Worm (Caenorhabditis elegans) whole organism, young adult: ENCODE measurements around the gene str-180.

Experiments used
- B0035.1 ChIP-seq: sonication (generic microtip); optimal IDR thresholded peaks from 2 replicates; lab custom pipeline; 2016; ENCODE audit warnings: missing genetic modification characterization, mild to moderate bottlenecking, missing compliant biosample characterization, missing genotype, missing genetic modification reagents
- F22D6.2 ChIP-seq: sonication (generic microtip); optimal IDR thresholded peaks from 2 replicates; lab custom pipeline; 2016; ENCODE audit warnings: mild to moderate bottlenecking, missing genetic modification characterization, missing compliant biosample characterization
- F39B2.1 ChIP-seq: fragments of 200-800 bp; sonication (Bioruptor generic); IDR thresholded peaks from 2 replicates; pipeline ENCODE4 v1.3.6; 2022; ENCODE audit warnings: missing genetic modification reagents, missing genetic modification characterization, missing compliant biosample characterization
- F52B5.7 ChIP-seq: sonication (generic microtip); optimal IDR thresholded peaks from 2 replicates; lab custom pipeline; 2016; ENCODE audit warnings: mild to moderate bottlenecking, missing genetic modification characterization, missing compliant biosample characterization
- K12H6.12 ChIP-seq: fragments of 200-800 bp; sonication (Bioruptor generic); optimal IDR thresholded peaks from 2 replicates; lab custom pipeline; 2018; ENCODE audit warnings: mild to moderate bottlenecking, missing genetic modification characterization, missing compliant biosample characterization
- Y53G8AR.9 ChIP-seq: fragments of 200-800 bp; sonication (Bioruptor generic); conservative IDR thresholded peaks from 2 replicates; pipeline ENCODE4 v1.3.6; 2022; ENCODE audit warnings: missing genetic modification reagents, missing genetic modification characterization, missing compliant biosample characterization
- Y95B8A.8 ChIP-seq: fragments of 200-800 bp; sonication (Bioruptor generic); IDR thresholded peaks from 2 replicates; pipeline ENCODE4 v1.3.6; 2022; ENCODE audit warnings: missing genetic modification reagents, missing genetic modification characterization, missing compliant biosample characterization
- bed-1 ChIP-seq: fragments of 200-800 bp; sonication (Bioruptor generic); IDR thresholded peaks from 2 replicates; pipeline ENCODE4 v1.3.6; 2022; ENCODE audit warnings: missing genetic modification reagents, missing genetic modification characterization, missing compliant biosample characterization
- cebp-1 ChIP-seq, 2 experiments: fragments of 200-800 bp in 1 of 2; sonication (Bioruptor generic) in 1 of 2; sonication (generic microtip) in 1 of 2; IDR thresholded peaks in 1 of 2; optimal IDR thresholded peaks in 1 of 2; 2 replicates each; pipeline versions ENCODE4 v1.3.6 to Lab custom; 2017 to 2022; ENCODE audit warnings: missing compliant biosample characterization in 2 of 2, missing genetic modification characterization in 2 of 2, mild to moderate bottlenecking in 1 of 2, missing genetic modification reagents in 1 of 2, moderate library complexity in 1 of 2
- ceh-27 ChIP-seq: fragments of 200-800 bp; sonication (Bioruptor generic); optimal IDR thresholded peaks from 2 replicates; lab custom pipeline; 2018; ENCODE audit warnings: mild to moderate bottlenecking, missing genetic modification characterization, moderate library complexity, missing compliant biosample characterization
- dox-1 ChIP-seq: fragments of 200-800 bp; sonication (Bioruptor generic); IDR thresholded peaks from 2 replicates; pipeline ENCODE4 v1.3.6; 2022; ENCODE audit warnings: missing genetic modification reagents, missing genetic modification characterization, missing compliant biosample characterization
- efl-1 ChIP-seq: fragments of 150-350 bp; optimal IDR thresholded peaks from 2 replicates; lab custom pipeline; 2014; ENCODE audit warnings: missing biosample characterization, missing genetic modification reagents, missing genetic modification characterization
- egl-18 ChIP-seq: fragments of 200-800 bp; sonication (Bioruptor generic); IDR thresholded peaks from 2 replicates; pipeline ENCODE4 v1.3.6; 2022; ENCODE audit warnings: missing genetic modification reagents, missing genetic modification characterization, missing compliant biosample characterization
- egl-44 ChIP-seq: fragments of 200-800 bp; sonication (Bioruptor generic); IDR thresholded peaks from 2 replicates; pipeline ENCODE4 v1.3.6; 2022; ENCODE audit warnings: missing genetic modification reagents, missing genetic modification characterization, missing compliant biosample characterization
- ets-4 ChIP-seq: fragments of 200-800 bp; sonication (Bioruptor generic); optimal IDR thresholded peaks from 2 replicates; lab custom pipeline; 2018; ENCODE audit warnings: mild to moderate bottlenecking, missing genetic modification characterization, missing compliant biosample characterization
- fkh-3 ChIP-seq: sonication (generic microtip); optimal IDR thresholded peaks from 2 replicates; lab custom pipeline; 2016; ENCODE audit warnings: mild to moderate bottlenecking, missing genetic modification characterization, missing compliant biosample characterization
- hmg-1.2 ChIP-seq: fragments of 200-800 bp; sonication (Bioruptor generic); IDR thresholded peaks from 2 replicates; pipeline ENCODE4 v1.3.6; 2022; ENCODE audit warnings: missing genetic modification reagents, missing genetic modification characterization, missing compliant biosample characterization
- hmg-20 ChIP-seq: fragments of 200-800 bp; sonication (Bioruptor generic); IDR thresholded peaks from 2 replicates; pipeline ENCODE4 v1.3.6; 2022; ENCODE audit warnings: missing genetic modification reagents, missing genetic modification characterization, missing compliant biosample characterization
- madf-10 ChIP-seq: sonication (generic microtip); optimal IDR thresholded peaks from 2 replicates; lab custom pipeline; 2016; ENCODE audit warnings: mild to moderate bottlenecking, missing genetic modification characterization, missing compliant biosample characterization
- mxl-1 ChIP-seq: sonication (generic microtip); optimal IDR thresholded peaks from 2 replicates; lab custom pipeline; 2016; ENCODE audit warnings: missing genetic modification characterization, missing compliant biosample characterization
- nfya-2 ChIP-seq: fragments of 200-800 bp; sonication (Bioruptor generic); IDR thresholded peaks from 2 replicates; pipeline ENCODE4 v1.3.6; 2022; ENCODE audit warnings: missing genetic modification reagents, missing genetic modification characterization, missing compliant biosample characterization
- nfyb-1 ChIP-seq: fragments of 200-800 bp; sonication (Bioruptor generic); IDR thresholded peaks from 2 replicates; pipeline ENCODE4 v1.3.6; 2022; ENCODE audit warnings: missing genetic modification reagents, missing genetic modification characterization, missing compliant biosample characterization
- nhr-179 ChIP-seq: sonication (generic microtip); optimal IDR thresholded peaks from 2 replicates; lab custom pipeline; 2016; ENCODE audit warnings: mild to moderate bottlenecking, missing genetic modification characterization, missing compliant biosample characterization
- nhr-80 ChIP-seq: sonication (generic microtip); optimal IDR thresholded peaks from 2 replicates; lab custom pipeline; 2016; ENCODE audit warnings: missing genetic modification characterization, missing compliant biosample characterization
- nhr-90 ChIP-seq: sonication (generic microtip); optimal IDR thresholded peaks from 2 replicates; lab custom pipeline; 2016; ENCODE audit warnings: missing genotype, mild to moderate bottlenecking, missing genetic modification characterization, missing compliant biosample characterization
- pha-4 ChIP-seq: fragments of 150-350 bp; sonication (generic microtip); optimal IDR thresholded peaks from 2 replicates; lab custom pipeline; 2014; ENCODE audit warnings: missing biosample characterization, missing genetic modification reagents, missing genetic modification characterization
- rpc-1 ChIP-seq, 2 experiments: fragments of 150-350 bp in 1 of 2; sonication (generic microtip) in 1 of 2; optimal IDR thresholded peaks; 2 replicates each; lab custom pipeline; 2014 to 2018; ENCODE audit warnings: missing biosample characterization in 1 of 2, missing genetic modification characterization in 1 of 2, missing genetic modification reagents in 1 of 2, missing genotype in 1 of 2
- sea-2 ChIP-seq: fragments of 200-800 bp; sonication (Bioruptor generic); IDR thresholded peaks from 2 replicates; pipeline ENCODE4 v1.3.6; 2022; ENCODE audit warnings: missing genetic modification characterization, missing compliant biosample characterization
- snpc-1.1 ChIP-seq: sonication (generic microtip); optimal IDR thresholded peaks from 2 replicates; lab custom pipeline; 2017; ENCODE audit warnings: missing genetic modification characterization, mild to moderate bottlenecking, missing compliant biosample characterization, antibody characterized with exemption, moderate library complexity, missing genotype, missing genetic modification reagents; ENCODE audit not compliant: insufficient read depth
- sptf-2 ChIP-seq: fragments of 200-800 bp; sonication (Bioruptor generic); optimal IDR thresholded peaks from 2 replicates; lab custom pipeline; 2018; ENCODE audit warnings: mild to moderate bottlenecking, missing genetic modification characterization, missing compliant biosample characterization
- tlf-1 ChIP-seq: fragments of 200-800 bp; sonication (Bioruptor generic); optimal IDR thresholded peaks from 2 replicates; lab custom pipeline; 2018; ENCODE audit warnings: mild to moderate bottlenecking, missing genetic modification characterization, missing compliant biosample characterization
- unc-130 ChIP-seq: sonication (generic microtip); optimal IDR thresholded peaks from 2 replicates; lab custom pipeline; 2016; ENCODE audit warnings: missing genetic modification reagents, missing genetic modification characterization, missing compliant biosample characterization
- unc-62 ChIP-seq: fragments of 150-350 bp; optimal IDR thresholded peaks from 2 replicates; lab custom pipeline; 2014; ENCODE audit warnings: missing biosample characterization, missing genetic modification reagents, missing genetic modification characterization
- zfh-2 ChIP-seq: fragments of 200-800 bp; sonication (Bioruptor generic); conservative IDR thresholded peaks from 2 replicates; pipeline ENCODE4 v1.3.6; 2022; ENCODE audit warnings: missing genetic modification reagents, missing genetic modification characterization, missing compliant biosample characterization
- ztf-18 ChIP-seq: sonication (generic microtip); optimal IDR thresholded peaks from 2 replicates; lab custom pipeline; 2016; ENCODE audit warnings: missing genotype, mild to moderate bottlenecking, missing genetic modification characterization, missing compliant biosample characterization
- ztf-22 ChIP-seq: fragments of 200-800 bp; sonication (Bioruptor generic); optimal IDR thresholded peaks from 2 replicates; lab custom pipeline; 2018; ENCODE audit warnings: mild to moderate bottlenecking, missing genetic modification characterization, moderate library complexity, missing compliant biosample characterization
- ztf-3 ChIP-seq: fragments of 200-800 bp; sonication (Bioruptor generic); optimal IDR thresholded peaks from 2 replicates; lab custom pipeline; 2018; ENCODE audit warnings: mild to moderate bottlenecking, missing genetic modification characterization, missing compliant biosample characterization

The str-180 gene

DNA sequence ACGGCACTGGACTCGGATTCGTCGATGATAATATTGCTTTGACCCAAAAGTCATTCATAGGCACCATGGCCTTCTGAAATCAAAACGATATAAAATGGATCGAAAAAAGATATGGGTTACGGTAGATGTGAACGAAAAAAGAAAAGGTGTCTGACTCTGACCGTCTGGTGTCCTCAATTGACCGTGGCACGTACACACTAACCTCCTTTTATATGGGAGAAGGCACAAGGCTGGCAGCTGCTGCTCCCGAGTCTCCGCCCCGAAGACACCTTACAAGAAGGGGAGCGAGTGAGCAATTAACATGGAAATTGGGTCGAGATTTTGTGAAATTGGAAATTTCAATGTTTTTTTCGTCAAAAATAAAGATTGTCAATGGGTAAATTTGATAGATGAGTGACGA, 12.9 kb upstream of the str-180 start, which contains the start of gene egl-46:
TSS of gene egl-46 (minus strand) at position 73 of the 400 bp plus-strand sequence.
- TF ChIP-seq ztf-3 (no peak), zfh-2 (0 out of 2 replicates have a peak, but pooled peaks have one; percentile 19)

DNA sequence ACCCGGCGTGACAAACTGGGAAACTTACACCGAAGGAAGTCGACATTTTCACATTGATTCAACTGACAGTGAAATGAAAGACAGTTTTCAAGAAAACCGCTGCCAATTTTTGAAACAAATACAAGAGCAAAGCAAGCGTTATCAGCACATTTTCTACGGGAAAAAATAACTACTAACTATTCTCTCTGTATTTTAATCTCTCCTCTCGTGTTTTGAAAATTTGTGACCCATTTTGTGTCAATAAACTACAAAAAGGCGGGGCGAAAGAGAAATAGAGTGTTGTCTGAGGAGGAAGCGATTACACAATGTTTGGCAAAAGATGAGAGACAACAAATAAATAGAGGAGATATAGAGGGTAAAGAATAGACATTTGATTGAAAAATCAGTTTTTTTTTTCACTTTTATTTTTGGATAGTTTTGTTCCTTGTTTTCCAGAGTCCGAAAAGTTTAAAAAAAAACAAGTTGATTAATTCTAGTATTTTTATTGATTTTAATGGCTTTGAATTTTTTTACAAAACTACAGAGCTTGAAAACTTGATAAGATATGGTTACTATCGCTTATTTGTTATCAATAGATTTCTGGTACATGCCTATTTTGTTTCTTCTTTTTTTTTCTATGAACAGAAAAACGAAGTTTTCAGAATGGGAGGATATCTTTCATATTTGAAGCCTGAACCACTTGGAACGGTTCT, 7.7 kb upstream of the str-180 start, which contains the start of gene cest-34:
TSS of gene cest-34 (plus strand) at position 642 of the 692 bp plus-strand sequence.
- TF ChIP-seq nhr-80 (tag; lab: Kevin White, UChicago) (peak; percentile 87), unc-130 (GFP tag; lab: Kevin White, UChicago) (no peak)

DNA sequence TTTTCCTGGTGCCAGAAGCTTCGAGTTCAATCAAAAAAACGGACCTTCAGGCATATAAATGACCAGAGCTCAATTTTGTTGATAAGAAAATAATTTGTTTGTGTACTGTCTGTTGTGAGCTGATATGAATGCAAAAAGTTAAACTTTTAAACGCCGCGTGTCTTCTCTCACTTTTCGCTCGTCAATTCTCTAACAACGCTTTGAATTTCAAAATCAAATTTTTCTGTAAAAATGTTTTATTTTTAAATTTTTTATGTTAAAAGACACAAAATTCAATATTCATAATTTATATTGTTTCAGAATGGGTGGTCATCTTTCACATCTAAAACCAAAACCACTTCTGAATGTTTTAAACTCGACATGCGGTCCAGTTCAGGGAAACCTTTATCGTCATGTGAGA, 5.3 kb upstream of the str-180 start, which contains the start of gene cest-31:
TSS of gene cest-31 (plus strand) at position 301 of the 400 bp plus-strand sequence.
- no peak for TF ChIP-seq pha-4 (tag; lab: Kevin White, UChicago)
- no peak for TF ChIP-seq hmg-1.2 (GFP tag; lab: Robert Waterston, UW)
- no peak for TF ChIP-seq egl-44 (GFP tag; lab: Robert Waterston, UW)
- TF ChIP-seq ceh-27, result no peak
- TF ChIP-seq F22D6.2 (tag; lab: Kevin White, UChicago), result no peak
- no peak for TF ChIP-seq nhr-179
- TF ChIP-seq nfyb-1, result no peak
- no peak for TF ChIP-seq madf-10 (tag; lab: Kevin White, UChicago)
- no peak for TF ChIP-seq mxl-1 (tag; lab: Kevin White, UChicago)
- TF ChIP-seq F52B5.7 (tag; lab: Kevin White, UChicago), result no peak
- no peak for TF ChIP-seq nfya-2 (GFP tag; lab: Robert Waterston, UW)

DNA sequence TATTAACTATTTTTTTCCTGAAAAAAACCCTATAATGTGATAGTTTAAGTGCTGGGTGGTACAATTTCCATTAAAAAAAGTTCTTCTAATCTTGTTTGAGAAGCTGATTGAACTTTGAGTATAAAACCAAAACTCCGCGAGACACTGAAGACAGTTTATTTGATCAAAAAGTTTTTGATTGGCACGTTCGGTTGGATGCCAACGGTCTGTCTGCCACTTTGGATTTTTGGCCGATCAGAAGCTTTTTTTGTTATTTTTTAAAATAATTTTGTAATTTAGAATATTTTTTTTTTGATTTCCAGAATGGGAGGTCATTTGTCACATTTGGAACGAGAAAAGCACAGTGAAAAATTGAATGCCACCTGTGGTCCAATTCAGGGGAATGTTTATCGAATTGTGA, 879 bp upstream of the str-180 start, which contains the start of gene cest-28:
TSS of gene cest-28 (plus strand) at position 301 of the 400 bp plus-strand sequence.
- no peak for TF ChIP-seq egl-18 (GFP tag; lab: Robert Waterston, UW)
- peak; percentile 32 for TF ChIP-seq nhr-80 (tag; lab: Kevin White, UChicago)
- TF ChIP-seq, all 124 proteins: peak for 1

DNA sequence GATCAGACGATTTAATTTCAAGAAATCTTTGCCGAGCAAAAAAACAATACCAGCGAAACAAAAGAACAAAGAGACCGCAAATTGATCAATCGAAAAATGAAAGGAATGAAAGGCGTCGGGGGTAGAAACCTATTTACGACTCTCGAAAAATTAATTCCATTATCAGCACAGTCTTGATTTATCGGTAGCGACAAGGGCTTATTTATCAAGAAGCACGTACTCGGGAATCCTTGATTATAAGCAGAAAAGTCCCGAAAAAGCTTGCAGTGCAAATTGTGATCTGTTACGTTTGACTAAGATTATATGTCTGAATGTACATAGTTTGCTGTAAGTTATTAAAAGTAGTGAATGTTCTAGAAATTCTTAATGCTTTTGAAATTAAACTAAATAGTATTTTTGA, 2.1 kb downstream of the str-180 start:
- no peak for TF ChIP-seq sea-2 (GFP tag; lab: Robert Waterston, UW)
- TF ChIP-seq tlf-1, result no peak
- TF ChIP-seq hmg-20 (GFP tag; lab: Robert Waterston, UW), result no peak
- TF ChIP-seq B0035.1 (tag; lab: Kevin White, UChicago), result no peak
- peak; percentile 33 for TF ChIP-seq nhr-80 (tag; lab: Kevin White, UChicago)
- no peak for TF ChIP-seq rpc-1 (optimal IDR thresholded peaks at IDR 0.05; lab: Kevin White, UChicago)
- TF ChIP-seq rpc-1 (tag; optimal IDR thresholded peaks at IDR 0.05; lab: Kevin White, UChicago), result no peak
- TF ChIP-seq dox-1, result no peak

DNA sequence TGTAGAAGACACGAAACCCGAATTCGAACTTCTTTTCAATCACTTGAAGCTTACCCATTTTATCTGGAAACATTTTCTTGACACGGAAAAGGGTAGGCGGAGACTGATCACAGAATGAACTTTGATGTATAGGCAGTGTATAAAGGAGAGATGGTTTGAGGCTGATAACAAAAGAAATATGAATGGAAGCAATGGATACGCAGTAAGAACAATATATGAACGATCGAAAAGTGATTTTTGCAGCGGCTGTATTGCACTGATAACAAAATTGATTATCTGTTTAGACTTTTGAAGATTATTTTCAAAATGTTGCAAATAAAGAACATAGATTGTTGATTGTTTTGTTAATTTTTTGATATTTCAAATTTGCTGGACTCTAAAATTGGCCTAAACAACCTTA, 2.9 kb downstream of the str-180 start, which contains the start of gene pmp-5:
TSS of gene pmp-5 (minus strand) at position 63 of the 400 bp plus-strand sequence.
- TF ChIP-seq fkh-3 (tag; lab: Kevin White, UChicago) (no peak), unc-62 (GFP tag; lab: Kevin White, UChicago) (no peak), Y95B8A.8 (no peak), sptf-2 (GFP tag; lab: Kevin White, UChicago) (no peak), nhr-90 (no peak), cebp-1 (GFP tag; IDR thresholded peaks at IDR 0.05; lab: Robert Waterston, UW) (no peak), cebp-1 (tag; optimal IDR thresholded peaks at IDR 0.05; lab: Kevin White, UChicago) (no peak), snpc-1.1 (tag; lab: Kevin White, UChicago) (no peak), hmg-20 (GFP tag; lab: Robert Waterston, UW) (no peak), efl-1 (no peak), egl-44 (GFP tag; lab: Robert Waterston, UW) (no peak), F39B2.1 (GFP tag; lab: Robert Waterston, UW) (no peak), B0035.1 (tag; lab: Kevin White, UChicago) (no peak), F52B5.7 (tag; lab: Kevin White, UChicago) (no peak), nhr-80 (tag; lab: Kevin White, UChicago) (peak; percentile 82), Y53G8AR.9 (GFP tag; lab: Robert Waterston, UW) (no peak), dox-1 (peak; percentile 19; the same call in 1 of the 2 replicates), ets-4 (GFP tag; lab: Kevin White, UChicago) (no peak), ztf-22 (peak; percentile 38), bed-1 (no peak), K12H6.12 (tag; lab: Kevin White, UChicago) (no peak), ztf-18 (no peak)
